Fruit fly (Drosophila melanogaster): ENCODE results near the gene InR.
A peak's percentile ranks its signal among the peaks of the same experiment; 100 is the strongest.

The InR gene

dm6 chr3R:21602688-21603031 is 16.5 kb downstream of the InR start:
- TF ChIP-seq rn (GFP tag; IDR thresholded peaks at IDR 0.05) (no peak), CG14655 (GFP tag; optimal IDR thresholded peaks at IDR 0.05) (no peak), CG15710 (tag; optimal IDR thresholded peaks at IDR 0.05) (no peak)

dm6 chr3R:21601954-21602687 is 17.0 kb downstream of the InR start:
- TF ChIP-seq CG17806 (tag; optimal IDR thresholded peaks at IDR 0.05) (no peak), fd96Ca (GFP tag; IDR thresholded peaks at IDR 0.05) (0 out of 3 replicates have a peak, but pooled peaks have one; percentile 6), CG15710 (tag; optimal IDR thresholded peaks at IDR 0.05) (no peak), CG4496 (GFP tag; IDR thresholded peaks at IDR 0.05) (peak; percentile 66), D1 (tag; optimal IDR thresholded peaks at IDR 0.05) (no peak), CG13204 (GFP tag; optimal IDR thresholded peaks at IDR 0.05) (no peak), rn (GFP tag; IDR thresholded peaks at IDR 0.05) (no peak), CG14655 (GFP tag; optimal IDR thresholded peaks at IDR 0.05) (peak; percentile 62), CG12605 (GFP tag; IDR thresholded peaks at IDR 0.05) (no peak), Ets98B (GFP tag; IDR thresholded peaks at IDR 0.05) (no peak), EcR (GFP tag; optimal IDR thresholded peaks at IDR 0.05) (no peak), CG32121 (GFP tag; IDR thresholded peaks at IDR 0.05) (peak; percentile 28; the same call in 1 of the 2 replicates), CG8301 (tag; optimal IDR thresholded peaks at IDR 0.05) (peak; percentile 54), Pif1A (GFP tag; optimal IDR thresholded peaks at IDR 0.05) (peak; percentile 5), CG8159 (tag; optimal IDR thresholded peaks at IDR 0.05) (no peak), gl (tag; optimal IDR thresholded peaks at IDR 0.05) (no peak), CG9948 (tag; optimal IDR thresholded peaks at IDR 0.05) (no peak), CG10348 (GFP tag; IDR thresholded peaks at IDR 0.05) (no peak)

dm6 chr3R:21599642-21600041 is 19.5 kb downstream of the InR start:
- peak; percentile 17 for TF ChIP-seq CG8301 (tag; optimal IDR thresholded peaks at IDR 0.05)
- peak; percentile 26 for TF ChIP-seq CG14655 (GFP tag; optimal IDR thresholded peaks at IDR 0.05)
- peak; percentile 24; the same call in 1 of the 2 replicates for TF ChIP-seq Ets98B (GFP tag; IDR thresholded peaks at IDR 0.05)
- TF ChIP-seq CG34367 (tag; optimal IDR thresholded peaks at IDR 0.05) = peak; percentile 44
- no peak for TF ChIP-seq fd96Ca (GFP tag; IDR thresholded peaks at IDR 0.05)
- TF ChIP-seq rn (GFP tag; IDR thresholded peaks at IDR 0.05) = no peak
- no peak for TF ChIP-seq D1 (tag; optimal IDR thresholded peaks at IDR 0.05)
- TF ChIP-seq CG9948 (tag; optimal IDR thresholded peaks at IDR 0.05) = no peak
- TF ChIP-seq Pif1A (GFP tag; optimal IDR thresholded peaks at IDR 0.05) = peak; percentile 52
- peak; percentile 72 for TF ChIP-seq Snoo (tag; optimal IDR thresholded peaks at IDR 0.05)
- TF ChIP-seq EcR (GFP tag; optimal IDR thresholded peaks at IDR 0.05) = peak; percentile 80
- TF ChIP-seq CG10348 (GFP tag; IDR thresholded peaks at IDR 0.05) = no peak
- peak; percentile 88 for TF ChIP-seq CG13204 (GFP tag; optimal IDR thresholded peaks at IDR 0.05)
- TF ChIP-seq CG12605 (GFP tag; IDR thresholded peaks at IDR 0.05) = peak; percentile 51; the same call in 1 of the 2 replicates
- TF ChIP-seq CG17806 (tag; optimal IDR thresholded peaks at IDR 0.05) = peak; percentile 31
- peak; percentile 87 for TF ChIP-seq gl (tag; optimal IDR thresholded peaks at IDR 0.05)
- TF ChIP-seq CG8159 (tag; optimal IDR thresholded peaks at IDR 0.05) = peak; percentile 48
- TF ChIP-seq CG32121 (GFP tag; IDR thresholded peaks at IDR 0.05) = peak; percentile 49; the same call in 1 of the 2 replicates
- peak; percentile 40 for TF ChIP-seq CG15710 (tag; optimal IDR thresholded peaks at IDR 0.05)
- peak; percentile 75 for TF ChIP-seq CG4496 (GFP tag; IDR thresholded peaks at IDR 0.05)
- TF ChIP-seq Pif1B (GFP tag; optimal IDR thresholded peaks at IDR 0.05) = peak; percentile 46

- TF ChIP-seq Pif1A (GFP tag; optimal IDR thresholded peaks at IDR 0.05) = no peak
- TF ChIP-seq D1 (tag; optimal IDR thresholded peaks at IDR 0.05) = no peak
- no peak for TF ChIP-seq Pif1B (GFP tag; optimal IDR thresholded peaks at IDR 0.05)
- TF ChIP-seq CG14655 (GFP tag; optimal IDR thresholded peaks at IDR 0.05) = no peak
- no peak for TF ChIP-seq CG17806 (tag; optimal IDR thresholded peaks at IDR 0.05)
- TF ChIP-seq CG15710 (tag; optimal IDR thresholded peaks at IDR 0.05) = no peak
Measured at dm6 chr3R:21598605-21599004, 20.5 kb downstream of the InR start.

- TF ChIP-seq Pif1B (GFP tag; optimal IDR thresholded peaks at IDR 0.05) (peak; percentile 41), Ets98B (GFP tag; IDR thresholded peaks at IDR 0.05) (peak; percentile 68), D1 (tag; optimal IDR thresholded peaks at IDR 0.05) (no peak), CG13204 (GFP tag; optimal IDR thresholded peaks at IDR 0.05) (no peak), CG9948 (tag; optimal IDR thresholded peaks at IDR 0.05) (peak; percentile 28), CG10348 (GFP tag; IDR thresholded peaks at IDR 0.05) (no peak), CG8159 (tag; optimal IDR thresholded peaks at IDR 0.05) (peak; percentile 57), EcR (GFP tag; optimal IDR thresholded peaks at IDR 0.05) (no peak), gl (tag; optimal IDR thresholded peaks at IDR 0.05) (no peak), CG14655 (GFP tag; optimal IDR thresholded peaks at IDR 0.05) (peak; percentile 78), Snoo (tag; optimal IDR thresholded peaks at IDR 0.05) (no peak), rn (GFP tag; IDR thresholded peaks at IDR 0.05) (0 out of 2 replicates have a peak, but pooled peaks have one; percentile 21), CG4496 (GFP tag; IDR thresholded peaks at IDR 0.05) (peak; percentile 80), CG34367 (tag; optimal IDR thresholded peaks at IDR 0.05) (peak; percentile 21), CG17806 (tag; optimal IDR thresholded peaks at IDR 0.05) (peak; percentile 47), fd96Ca (GFP tag; IDR thresholded peaks at IDR 0.05) (peak; percentile 75), CG15710 (tag; optimal IDR thresholded peaks at IDR 0.05) (peak; percentile 62), Pif1A (GFP tag; optimal IDR thresholded peaks at IDR 0.05) (peak; percentile 44), CG32121 (GFP tag; IDR thresholded peaks at IDR 0.05) (peak; percentile 17; the same call in 1 of the 2 replicates), CG12605 (GFP tag; IDR thresholded peaks at IDR 0.05) (peak; percentile 61), CG8301 (tag; optimal IDR thresholded peaks at IDR 0.05) (peak; percentile 74)
Measured at dm6 chr3R:21597877-21598276, 21.2 kb downstream of the InR start.

All from whole organism, pupa.